Worm (Caenorhabditis elegans) whole organism, L4 larva: ENCODE data around the gene clec-148.

Experiments used
- F44E2.7 ChIP-seq: fragments of 200-800 bp; sonication (Bioruptor generic); IDR thresholded peaks from 2 replicates; pipeline ENCODE4 v2.1.2; 2022; ENCODE audit warnings: missing genetic modification characterization, missing compliant biosample characterization
- R02D3.7 ChIP-seq: fragments of 150-350 bp; sonication (generic microtip); optimal IDR thresholded peaks from 3 replicates; lab custom pipeline; 2014; ENCODE audit warnings: missing biosample characterization, missing genetic modification characterization
- ctbp-1 ChIP-seq: fragments of 200-800 bp; sonication (Bioruptor generic); IDR thresholded peaks from 2 replicates; pipeline ENCODE4 v1.3.6; 2022; ENCODE audit warnings: missing genetic modification reagents, missing genetic modification characterization, missing compliant biosample characterization
- egl-27 ChIP-seq: sonication (generic microtip); optimal IDR thresholded peaks from 3 replicates; lab custom pipeline; 2017; ENCODE audit warnings: missing biosample characterization, missing genetic modification reagents, missing genetic modification characterization
- fos-1 ChIP-seq: fragments of 150-350 bp; optimal IDR thresholded peaks from 2 replicates; lab custom pipeline; 2014; ENCODE audit warnings: missing biosample characterization, missing genetic modification characterization
- jun-1 ChIP-seq: fragments of 150-350 bp; optimal IDR thresholded peaks from 2 replicates; lab custom pipeline; 2014; ENCODE audit warnings: missing biosample characterization, missing genetic modification reagents, missing genetic modification characterization
- lin-13 ChIP-seq: fragments of 150-350 bp; optimal IDR thresholded peaks from 2 replicates; lab custom pipeline; 2014; ENCODE audit warnings: missing biosample characterization, missing genetic modification reagents, missing genetic modification characterization
- nhr-11 ChIP-seq: fragments of 150-350 bp; optimal IDR thresholded peaks from 2 replicates; lab custom pipeline; 2014; ENCODE audit warnings: missing biosample characterization, missing genetic modification characterization
- nhr-48 ChIP-seq: sonication (generic microtip); optimal IDR thresholded peaks from 2 replicates; lab custom pipeline; 2016; ENCODE audit warnings: mild to moderate bottlenecking, missing genetic modification characterization, missing compliant biosample characterization
- nhr-76 ChIP-seq: fragments of 150-350 bp; optimal IDR thresholded peaks from 2 replicates; lab custom pipeline; 2014; ENCODE audit warnings: missing biosample characterization, missing genetic modification characterization
- snpc-4 ChIP-seq: fragments of 150-350 bp; optimal IDR thresholded peaks from 2 replicates; lab custom pipeline; 2014; ENCODE audit warnings: missing biosample characterization, missing genetic modification characterization
- spr-1 ChIP-seq: sonication (generic microtip); optimal IDR thresholded peaks from 2 replicates; lab custom pipeline; 2016; ENCODE audit warnings: mild to moderate bottlenecking, missing genetic modification characterization, missing compliant biosample characterization
- unc-62 ChIP-seq, 3 experiments: fragments of 150-350 bp in 1 of 3; sonication (generic microtip); optimal IDR thresholded peaks in 2 of 3; peaks in 1 of 3; 1 replicate in 1 of 3; 2 replicates in 2 of 3; lab custom pipeline; 2014 to 2017; ENCODE audit warnings: missing biosample characterization in 3 of 3, missing genetic modification characterization in 3 of 3, missing genetic modification reagents in 3 of 3, missing genotype in 1 of 3

- TF ChIP-seq egl-27 (tag; lab: Kevin White, UChicago) (no peak), spr-1 (no peak), R02D3.7 (no peak), nhr-48 (tag; lab: Kevin White, UChicago) (no peak), nhr-76 (tag; lab: Kevin White, UChicago) (no peak), ctbp-1 (GFP tag; lab: Robert Waterston, UW) (no peak), jun-1 (tag; lab: Kevin White, UChicago) (no peak), fos-1 (tag; lab: Kevin White, UChicago) (no peak), F44E2.7 (GFP tag; lab: Robert Waterston, UW) (no peak), nhr-11 (tag; lab: Kevin White, UChicago) (no peak), snpc-4 (tag; lab: Kevin White, UChicago) (no peak), lin-13 (GFP tag; lab: Kevin White, UChicago) (no peak), unc-62 (GFP tag; optimal IDR thresholded peaks at IDR 0.05 in 1 of 2; lab: Kevin White, UChicago) (no peak), unc-62 (tag; optimal IDR thresholded peaks at IDR 0.05; lab: Kevin White, UChicago) (no peak)
Measured at ce11 chrIII:222508-222907, 46.9 kb upstream of the clec-148 start.
